Worm (Caenorhabditis elegans) whole organism, L1 larva: Measurements from ENCODE around the gene mel-11.

Source experiments
- C04F5.9 ChIP-seq: sonication (generic microtip); optimal IDR thresholded peaks from 2 replicates; lab custom pipeline; 2016; ENCODE audit warnings: missing genetic modification characterization, missing compliant biosample characterization
- C16A3.4 ChIP-seq: fragments of 150-350 bp; optimal IDR thresholded peaks from 2 replicates; lab custom pipeline; 2014; ENCODE audit warnings: missing biosample characterization, missing genetic modification characterization
- C34B4.2 ChIP-seq: sonication (generic microtip); optimal IDR thresholded peaks from 2 replicates; lab custom pipeline; 2017; ENCODE audit warnings: mild to moderate bottlenecking, missing genetic modification characterization, missing compliant biosample characterization
- F16B12.6 ChIP-seq: fragments of 150-350 bp; optimal IDR thresholded peaks from 2 replicates; lab custom pipeline; 2014; ENCODE audit warnings: missing biosample characterization, missing genetic modification characterization
- Y116A8C.19 ChIP-seq: sonication (generic microtip); optimal IDR thresholded peaks from 2 replicates; lab custom pipeline; 2016; ENCODE audit warnings: missing compliant biosample characterization, missing genetic modification characterization, borderline replicate concordance
- aha-1 ChIP-seq: fragments of 150-350 bp; optimal IDR thresholded peaks from 2 replicates; lab custom pipeline; 2014; ENCODE audit warnings: missing biosample characterization, missing genetic modification characterization
- blmp-1 ChIP-seq: fragments of 150-350 bp; optimal IDR thresholded peaks from 2 replicates; lab custom pipeline; 2014; ENCODE audit warnings: missing biosample characterization, missing genetic modification characterization
- ceh-63 ChIP-seq: fragments of 200-800 bp; sonication (Bioruptor generic); optimal IDR thresholded peaks from 2 replicates; lab custom pipeline; 2018; ENCODE audit warnings: mild to moderate bottlenecking, missing genetic modification characterization, missing compliant biosample characterization
- ceh-8 ChIP-seq: fragments of 200-800 bp; sonication (Bioruptor generic); optimal IDR thresholded peaks from 2 replicates; lab custom pipeline; 2018; ENCODE audit warnings: mild to moderate bottlenecking, missing genetic modification characterization, moderate library complexity, missing compliant biosample characterization
- ceh-82 ChIP-seq, 3 experiments: fragments of 150-350 bp in 1 of 3; sonication (generic microtip) in 2 of 3; optimal IDR thresholded peaks; 2 replicates each; lab custom pipeline; 2014 to 2017; ENCODE audit warnings: missing biosample characterization in 3 of 3, missing genetic modification characterization in 3 of 3
- ceh-90 ChIP-seq: sonication (generic microtip); optimal IDR thresholded peaks from 2 replicates; lab custom pipeline; 2016; ENCODE audit warnings: missing genetic modification characterization, missing compliant biosample characterization
- efl-1 ChIP-seq, 4 experiments: fragments of 150-350 bp; optimal IDR thresholded peaks in 3 of 4; peaks in 1 of 4; 1 replicate in 1 of 4; 2 replicates in 3 of 4; lab custom pipeline; 2014; ENCODE audit warnings: missing biosample characterization in 2 of 4, missing genetic modification characterization in 2 of 4, missing genetic modification reagents in 2 of 4
- efl-3 ChIP-seq: fragments of 200-800 bp; sonication (Bioruptor generic); optimal IDR thresholded peaks from 2 replicates; lab custom pipeline; 2018; ENCODE audit warnings: mild to moderate bottlenecking, missing genetic modification characterization, missing compliant biosample characterization
- egl-27 ChIP-seq, 2 experiments: fragments of 150-350 bp in 1 of 2; sonication (generic microtip); optimal IDR thresholded peaks; 3 replicates each; lab custom pipeline; 2017 to 2018; ENCODE audit warnings: missing biosample characterization in 2 of 2, missing genetic modification characterization in 2 of 2, missing genetic modification reagents in 2 of 2
- ets-5 ChIP-seq: fragments of 200-800 bp; sonication (Bioruptor generic); IDR thresholded peaks from 2 replicates; pipeline ENCODE4 v1.3.6; 2022; ENCODE audit warnings: missing genetic modification characterization, missing compliant biosample characterization
- fkh-10 ChIP-seq: sonication (generic microtip); optimal IDR thresholded peaks from 2 replicates; lab custom pipeline; 2017; ENCODE audit warnings: missing biosample characterization, missing genetic modification reagents, missing genetic modification characterization
- fkh-8 ChIP-seq: sonication (generic microtip); optimal IDR thresholded peaks from 2 replicates; lab custom pipeline; 2016; ENCODE audit warnings: mild to moderate bottlenecking, missing genetic modification characterization, missing compliant biosample characterization
- irx-1 ChIP-seq: sonication (generic microtip); optimal IDR thresholded peaks from 2 replicates; lab custom pipeline; 2016; ENCODE audit warnings: missing genetic modification characterization, missing compliant biosample characterization
- isw-1 ChIP-seq: fragments of 200-800 bp; sonication (Bioruptor generic); IDR thresholded peaks from 2 replicates; pipeline ENCODE4 v1.3.6; 2022; ENCODE audit warnings: missing genetic modification characterization, missing compliant biosample characterization
- jun-1 ChIP-seq: fragments of 150-350 bp; optimal IDR thresholded peaks from 2 replicates; lab custom pipeline; 2014; ENCODE audit warnings: missing biosample characterization, missing genetic modification reagents, missing genetic modification characterization
- lin-14 ChIP-seq: fragments of 200-800 bp; sonication (Bioruptor generic); optimal IDR thresholded peaks from 2 replicates; lab custom pipeline; 2018; ENCODE audit warnings: mild to moderate bottlenecking, missing genetic modification characterization, moderate library complexity, missing compliant biosample characterization
- lin-35 ChIP-seq, 2 experiments: fragments of 150-350 bp; optimal IDR thresholded peaks; 2 replicates each; lab custom pipeline; 2014; ENCODE audit warnings: missing biosample characterization in 2 of 2, missing genetic modification characterization in 2 of 2, missing genetic modification reagents in 2 of 2
- lsy-2 ChIP-seq, 2 experiments: fragments of 150-350 bp; optimal IDR thresholded peaks; 2 replicates each; lab custom pipeline; 2014; ENCODE audit warnings: missing biosample characterization in 2 of 2, missing genetic modification characterization in 2 of 2
- mab-9 ChIP-seq: fragments of 200-800 bp; sonication (Bioruptor generic); IDR thresholded peaks from 2 replicates; pipeline ENCODE4 v1.3.6; 2022; ENCODE audit warnings: missing genetic modification reagents, missing genetic modification characterization, missing compliant biosample characterization
- mdl-1 ChIP-seq, 2 experiments: fragments of 150-350 bp; optimal IDR thresholded peaks; 2 replicates each; lab custom pipeline; 2014 to 2017; ENCODE audit warnings: missing biosample characterization in 2 of 2, missing genetic modification characterization in 2 of 2, inconsistent platforms in 1 of 2
- mep-1 ChIP-seq: fragments of 150-350 bp; optimal IDR thresholded peaks from 2 replicates; lab custom pipeline; 2014; ENCODE audit warnings: missing biosample characterization, missing genetic modification characterization
- nhr-12 ChIP-seq: sonication (generic microtip); optimal IDR thresholded peaks from 2 replicates; lab custom pipeline; 2017; ENCODE audit warnings: missing biosample characterization, missing genetic modification characterization
- nhr-19 ChIP-seq: fragments of 200-800 bp; sonication (Bioruptor generic); conservative IDR thresholded peaks from 2 replicates; pipeline ENCODE4 v1.3.6; 2022; ENCODE audit warnings: missing genetic modification characterization, missing compliant biosample characterization
- nhr-20 ChIP-seq: sonication (generic microtip); optimal IDR thresholded peaks from 2 replicates; lab custom pipeline; 2016; ENCODE audit warnings: mild to moderate bottlenecking, missing genetic modification characterization, missing compliant biosample characterization
- nhr-71 ChIP-seq: sonication (generic microtip); optimal IDR thresholded peaks from 2 replicates; lab custom pipeline; 2016; ENCODE audit warnings: mild to moderate bottlenecking, missing genetic modification characterization, moderate library complexity, missing compliant biosample characterization
- nhr-85 ChIP-seq: sonication (generic microtip); peaks from one replicate; lab custom pipeline; 2016; ENCODE audit warnings: missing genetic modification characterization, inconsistent platforms, missing compliant biosample characterization
- pag-3 ChIP-seq: sonication (generic microtip); optimal IDR thresholded peaks from 2 replicates; lab custom pipeline; 2017; ENCODE audit warnings: missing genetic modification characterization, mild to moderate bottlenecking, missing compliant biosample characterization, antibody characterized with exemption, borderline replicate concordance; ENCODE audit not compliant: insufficient read depth
- pqm-1 ChIP-seq: sonication (generic microtip); optimal IDR thresholded peaks from 3 replicates; lab custom pipeline; 2017; ENCODE audit warnings: missing biosample characterization, missing genetic modification characterization
- rnt-1 ChIP-seq: sonication (generic microtip); optimal IDR thresholded peaks from 2 replicates; lab custom pipeline; 2016; ENCODE audit warnings: mild to moderate bottlenecking, missing genetic modification characterization, moderate library complexity, missing compliant biosample characterization
- skn-1 ChIP-seq: fragments of 150-350 bp; optimal IDR thresholded peaks from 2 replicates; lab custom pipeline; 2014; ENCODE audit warnings: missing biosample characterization, missing genetic modification characterization
- snpc-4 ChIP-seq: fragments of 150-350 bp; optimal IDR thresholded peaks from 2 replicates; lab custom pipeline; 2014; ENCODE audit warnings: missing biosample characterization, missing genetic modification characterization
- snu-23 ChIP-seq: sonication (generic microtip); optimal IDR thresholded peaks from 2 replicates; lab custom pipeline; 2016; ENCODE audit warnings: missing genetic modification characterization, missing compliant biosample characterization
- sptf-1 ChIP-seq: fragments of 150-350 bp; optimal IDR thresholded peaks from 2 replicates; lab custom pipeline; 2014; ENCODE audit warnings: missing biosample characterization, missing genetic modification characterization
- unc-130 ChIP-seq: fragments of 150-350 bp; optimal IDR thresholded peaks from 2 replicates; lab custom pipeline; 2017; ENCODE audit warnings: missing biosample characterization, missing genetic modification characterization, inconsistent platforms
- unc-30 ChIP-seq: sonication (generic microtip); optimal IDR thresholded peaks from 2 replicates; lab custom pipeline; 2017; ENCODE audit warnings: missing biosample characterization, missing genetic modification characterization
- vab-15 ChIP-seq: sonication (generic microtip); optimal IDR thresholded peaks from 2 replicates; lab custom pipeline; 2017; ENCODE audit warnings: missing genotype, mild to moderate bottlenecking, missing genetic modification characterization, missing compliant biosample characterization

mel-11 gene

ce11 chrII:9331343-9331742, 27.0 kb upstream of the mel-11 start, which contains the start of gene eif-3.F:
eif-3.F (plus strand) TSS chrII:9331643.
- TF ChIP-seq pag-3 (tag; lab: Kevin White, UChicago) (no peak), nhr-20 (tag; lab: Kevin White, UChicago) (no peak), C04F5.9 (no peak), ceh-8 (GFP tag; lab: Kevin White, UChicago) (no peak), snpc-4 (no peak), C16A3.4 (no peak)
- TF ChIP-seq, all 84 proteins: peak for 0

ce11 chrII:9333034-9333433, 25.3 kb upstream of the mel-11 start:
- TF ChIP-seq ceh-82 (tag; optimal IDR thresholded peaks at IDR 0.05; lab: Kevin White, UChicago) (no peak), snu-23 (GFP tag; lab: Kevin White, UChicago) (no peak), ceh-8 (GFP tag; lab: Kevin White, UChicago) (no peak), isw-1 (GFP tag; lab: Robert Waterston, UW) (no peak), irx-1 (tag; lab: Kevin White, UChicago) (no peak), F16B12.6 (tag; lab: Kevin White, UChicago) (no peak), unc-130 (tag; lab: Kevin White, UChicago) (no peak), egl-27 (tag; optimal IDR thresholded peaks at IDR 0.05; lab: Kevin White, UChicago) (no peak), C04F5.9 (no peak), Y116A8C.19 (tag; lab: Kevin White, UChicago) (no peak)
- TF ChIP-seq, all 84 proteins: peak for 0

ce11 chrII:9333714-9334113, 24.6 kb upstream of the mel-11 start, which contains the start of gene scp-1:
scp-1 (plus strand) TSS chrII:9334014.
- TF ChIP-seq ets-5 (GFP tag; lab: Robert Waterston, UW) (no peak), nhr-19 (GFP tag; lab: Robert Waterston, UW) (no peak), efl-3 (GFP tag; lab: Kevin White, UChicago) (no peak)

- peak; percentile 32 for TF ChIP-seq mep-1
- TF ChIP-seq ceh-82 (tag; optimal IDR thresholded peaks at IDR 0.05; lab: Kevin White, UChicago): no peak
- TF ChIP-seq, all 84 proteins: peak for 1
These were observed 21.7 kb upstream of the mel-11 start for ce11 chrII:9336651-9337050.

- TF ChIP-seq blmp-1 (tag; lab: Kevin White, UChicago) (no peak), mep-1 (peak; percentile 10), skn-1 (tag; lab: Kevin White, UChicago) (no peak), ceh-63 (GFP tag; lab: Kevin White, UChicago) (no peak), fkh-8 (tag; lab: Kevin White, UChicago) (no peak)
These were observed 19.5 kb upstream of the mel-11 start, which contains the start of gene ttll-12 for ce11 chrII:9338859-9339258. ttll-12 (plus strand) TSS chrII:9338997.

DNA sequence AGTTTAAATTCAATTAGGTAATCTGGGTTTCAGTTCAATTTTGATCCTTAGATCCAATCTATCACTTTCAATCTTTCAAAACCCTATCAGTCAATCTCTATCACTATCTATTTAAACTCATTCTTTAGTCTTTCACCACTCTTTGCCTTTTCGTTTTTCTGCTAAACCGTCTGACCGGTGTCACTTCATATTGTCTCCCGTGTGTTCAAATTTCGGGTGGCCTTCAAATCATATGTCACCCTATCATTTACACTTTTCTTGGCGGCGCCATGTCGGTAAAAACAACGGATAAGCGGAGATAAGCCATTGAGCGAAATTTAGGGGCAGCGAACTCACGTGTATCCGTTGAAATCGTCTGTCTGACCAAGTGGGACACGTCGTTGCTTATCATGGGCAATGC, 14.4 kb upstream of the mel-11 start:
- no peak for TF ChIP-seq skn-1 (tag; lab: Kevin White, UChicago)
- TF ChIP-seq aha-1: no peak
- TF ChIP-seq efl-1 (optimal IDR thresholded peaks at IDR 0.05; lab: Kevin White, UChicago): no peak
- no peak for TF ChIP-seq efl-1 (GFP tag; optimal IDR thresholded peaks at IDR 0.05 in 1 of 2; lab: Kevin White, UChicago)
- peak in 1 of 2 experiments; percentile 29 for TF ChIP-seq egl-27 (tag; optimal IDR thresholded peaks at IDR 0.05; lab: Kevin White, UChicago)
- TF ChIP-seq nhr-12 (tag; lab: Kevin White, UChicago): no peak
- no peak for TF ChIP-seq vab-15 (tag; lab: Kevin White, UChicago)
- no peak for TF ChIP-seq fkh-10 (GFP tag; lab: Kevin White, UChicago)
- TF ChIP-seq mdl-1 (tag; optimal IDR thresholded peaks at IDR 0.05; lab: Kevin White, UChicago): peak in 1 of 2 experiments; percentile 70
- TF ChIP-seq lin-35 (GFP tag; optimal IDR thresholded peaks at IDR 0.05; lab: Kevin White, UChicago): peak in 1 of 2 experiments; percentile 21
- TF ChIP-seq mab-9 (GFP tag; lab: Robert Waterston, UW): no peak
- TF ChIP-seq pqm-1 (tag; lab: Kevin White, UChicago): no peak
- no peak for TF ChIP-seq unc-30
- TF ChIP-seq sptf-1 (tag; lab: Kevin White, UChicago): no peak
- TF ChIP-seq ceh-90: no peak
- peak in 1 of 2 experiments; percentile 12 for TF ChIP-seq lsy-2 (tag; optimal IDR thresholded peaks at IDR 0.05; lab: Kevin White, UChicago)
- no peak for TF ChIP-seq pag-3 (tag; lab: Kevin White, UChicago)
- no peak for TF ChIP-seq irx-1 (tag; lab: Kevin White, UChicago)
- TF ChIP-seq nhr-71 (tag; lab: Kevin White, UChicago): peak; percentile 70
- no peak for TF ChIP-seq rnt-1 (tag; lab: Kevin White, UChicago)
- TF ChIP-seq jun-1 (tag; lab: Kevin White, UChicago): no peak
- TF ChIP-seq C16A3.4: no peak
- TF ChIP-seq fkh-8 (tag; lab: Kevin White, UChicago): no peak
- TF ChIP-seq lin-14 (GFP tag; lab: Kevin White, UChicago): peak; percentile 84
- TF ChIP-seq C34B4.2 (tag; lab: Kevin White, UChicago): no peak
- TF ChIP-seq nhr-85 (tag; lab: Kevin White, UChicago): peak; percentile 94
